Worm (Caenorhabditis elegans) whole organism, dauer: ENCODE data around the gene Y54G2A.32.
"Not testable (repeated sequence)": the region's sequence is repeated elsewhere in the genome, so short reads cannot be mapped to it uniquely, and the experiment has no call there.

ENCODE experiments used
- unc-62 ChIP-seq: sonication (generic microtip); optimal IDR thresholded peaks from 2 replicates; lab custom pipeline; 2017; ENCODE audit warnings: missing biosample characterization, missing genetic modification reagents, missing genetic modification characterization

Y54G2A.32 gene

ce11 chrIV:2803652-2804051 is at the start of gene Y54G2A.32:
Gene Y54G2A.32, plus strand, starts transcription at chrIV:2803952.
- no peak for TF ChIP-seq unc-62 (GFP tag; lab: Kevin White, UChicago)

ce11 chrIV:2758079-2758478 is 45.7 kb upstream of the Y54G2A.32 start:
- TF ChIP-seq unc-62 (GFP tag; lab: Kevin White, UChicago) = no peak

- no peak for TF ChIP-seq unc-62 (GFP tag; lab: Kevin White, UChicago)
Measured at ce11 chrIV:2759163-2759562, 44.6 kb upstream of the Y54G2A.32 start, which contains the start of gene Y54G2A.38. Gene Y54G2A.38, plus strand, starts transcription at chrIV:2759463.

ce11 chrIV:2761477-2761876 is 42.3 kb upstream of the Y54G2A.32 start:
- no peak for TF ChIP-seq unc-62 (GFP tag; lab: Kevin White, UChicago)

ce11 chrIV:2762380-2762779 is 41.4 kb upstream of the Y54G2A.32 start, which contains the start of gene Y54G2A.77:
Gene Y54G2A.77, plus strand, starts transcription at chrIV:2762680.
- TF ChIP-seq unc-62 (GFP tag; lab: Kevin White, UChicago) = no peak

- TF ChIP-seq unc-62 (GFP tag; lab: Kevin White, UChicago) = no peak
Measured at ce11 chrIV:2764160-2764559, 39.6 kb upstream of the Y54G2A.32 start.

- no peak for TF ChIP-seq unc-62 (GFP tag; lab: Kevin White, UChicago)
Measured at ce11 chrIV:2765048-2765708, 38.6 kb upstream of the Y54G2A.32 start.

- no peak for TF ChIP-seq unc-62 (GFP tag; lab: Kevin White, UChicago)
Measured at ce11 chrIV:2770067-2770466, 33.7 kb upstream of the Y54G2A.32 start.

- no peak for TF ChIP-seq unc-62 (GFP tag; lab: Kevin White, UChicago)
Measured at ce11 chrIV:2770835-2771234, 32.9 kb upstream of the Y54G2A.32 start.

ce11 chrIV:2771692-2772091 is 32.1 kb upstream of the Y54G2A.32 start, which contains the start of gene Y54G2A.11:
Gene Y54G2A.11, minus strand, starts transcription at chrIV:2771792.
- no peak for TF ChIP-seq unc-62 (GFP tag; lab: Kevin White, UChicago)

ce11 chrIV:2772209-2772851 is 31.4 kb upstream of the Y54G2A.32 start:
- no peak for TF ChIP-seq unc-62 (GFP tag; lab: Kevin White, UChicago)

ce11 chrIV:2773382-2773979 is 30.3 kb upstream of the Y54G2A.32 start:
- TF ChIP-seq unc-62 (GFP tag; lab: Kevin White, UChicago) = no peak

- no peak for TF ChIP-seq unc-62 (GFP tag; lab: Kevin White, UChicago)
Measured at ce11 chrIV:2774500-2774899, 29.3 kb upstream of the Y54G2A.32 start.

- no peak for TF ChIP-seq unc-62 (GFP tag; lab: Kevin White, UChicago)
Measured at ce11 chrIV:2775992-2776630, 27.6 kb upstream of the Y54G2A.32 start.

- TF ChIP-seq unc-62 (GFP tag; lab: Kevin White, UChicago) = no peak
Measured at ce11 chrIV:2776733-2777132, 27.0 kb upstream of the Y54G2A.32 start.

- not testable (repeated sequence) for TF ChIP-seq unc-62 (GFP tag; lab: Kevin White, UChicago)
Measured at ce11 chrIV:2777841-2778240, 25.9 kb upstream of the Y54G2A.32 start, which contains the start of gene Y54G2A.72. Gene Y54G2A.72, plus strand, starts transcription at chrIV:2778141.
